Worm (Caenorhabditis elegans) whole organism, L4 larva: ENCODE data around the gene sar-1.

Experiments
- D1046.2 ChIP-seq: fragments of 200-800 bp; sonication (Bioruptor generic); IDR thresholded peaks from 2 replicates; pipeline ENCODE4 v1.3.6; 2022; ENCODE audit warnings: missing genetic modification characterization, missing compliant biosample characterization
- F10B5.3 ChIP-seq: sonication (generic microtip); optimal IDR thresholded peaks from 2 replicates; lab custom pipeline; 2016; ENCODE audit warnings: mild to moderate bottlenecking, missing genetic modification characterization, missing compliant biosample characterization
- F37D6.2 ChIP-seq: sonication (generic microtip); optimal IDR thresholded peaks from 2 replicates; lab custom pipeline; 2016; ENCODE audit warnings: mild to moderate bottlenecking, missing genetic modification characterization, missing compliant biosample characterization
- F44E2.7 ChIP-seq: fragments of 200-800 bp; sonication (Bioruptor generic); IDR thresholded peaks from 2 replicates; pipeline ENCODE4 v2.1.2; 2022; ENCODE audit warnings: missing genetic modification characterization, missing compliant biosample characterization
- R02D3.7 ChIP-seq: fragments of 150-350 bp; sonication (generic microtip); optimal IDR thresholded peaks from 3 replicates; lab custom pipeline; 2014; ENCODE audit warnings: missing biosample characterization, missing genetic modification characterization
- T26A8.4 ChIP-seq: fragments of 200-800 bp; sonication (Bioruptor generic); IDR thresholded peaks from 2 replicates; pipeline ENCODE4 v1.3.6; 2022; ENCODE audit warnings: missing genetic modification characterization, missing compliant biosample characterization
- Y5F2A.4 ChIP-seq: fragments of 200-800 bp; sonication (Bioruptor generic); optimal IDR thresholded peaks from 2 replicates; lab custom pipeline; 2018; ENCODE audit warnings: mild to moderate bottlenecking, missing genetic modification characterization, missing compliant biosample characterization
- ZK337.2 ChIP-seq: fragments of 200-800 bp; sonication (Bioruptor generic); IDR thresholded peaks from 2 replicates; pipeline ENCODE4 v1.3.6; 2022; ENCODE audit warnings: missing genetic modification reagents, missing genetic modification characterization, missing compliant biosample characterization
- aha-1 ChIP-seq: fragments of 150-350 bp; peaks from one replicate; lab custom pipeline; 2014; ENCODE audit warnings: missing biosample characterization, missing genetic modification characterization
- ama-1 ChIP-seq: fragments of 150-350 bp; optimal IDR thresholded peaks from 2 replicates; lab custom pipeline; 2014; ENCODE audit warnings: inconsistent platforms, mixed read lengths
- arid-1 ChIP-seq: fragments of 200-800 bp; sonication (Bioruptor generic); conservative IDR thresholded peaks from 2 replicates; pipeline ENCODE4 v1.3.6; 2022; ENCODE audit warnings: missing genetic modification reagents, missing genetic modification characterization, missing compliant biosample characterization
- ceh-28 ChIP-seq: fragments of 150-350 bp; optimal IDR thresholded peaks from 2 replicates; lab custom pipeline; 2014; ENCODE audit warnings: missing biosample characterization, missing genetic modification reagents, missing genetic modification characterization
- ceh-32 ChIP-seq: sonication (generic microtip); optimal IDR thresholded peaks from 2 replicates; lab custom pipeline; 2016; ENCODE audit warnings: mild to moderate bottlenecking, missing genetic modification characterization, missing compliant biosample characterization; ENCODE audit not compliant: poor library complexity
- ceh-62 ChIP-seq: sonication (generic microtip); optimal IDR thresholded peaks from 2 replicates; lab custom pipeline; 2017; ENCODE audit warnings: missing biosample characterization, missing genetic modification characterization
- ceh-82 ChIP-seq: sonication (generic microtip); optimal IDR thresholded peaks from 2 replicates; lab custom pipeline; 2017; ENCODE audit warnings: missing biosample characterization, missing genetic modification characterization
- daf-19 ChIP-seq: fragments of 200-800 bp; sonication (Bioruptor generic); conservative IDR thresholded peaks from 2 replicates; pipeline ENCODE4 v1.3.6; 2022; ENCODE audit warnings: missing genetic modification characterization, missing compliant biosample characterization
- dmd-6 ChIP-seq: fragments of 200-800 bp; sonication (Bioruptor generic); IDR thresholded peaks from 2 replicates; pipeline ENCODE4 v1.3.6; 2022; ENCODE audit warnings: missing genetic modification reagents, missing genetic modification characterization, missing compliant biosample characterization
- dmd-9 ChIP-seq: fragments of 200-800 bp; sonication (Bioruptor generic); IDR thresholded peaks from 2 replicates; pipeline ENCODE4 v1.3.6; 2022; ENCODE audit warnings: missing genetic modification reagents, missing genetic modification characterization, missing compliant biosample characterization
- dpl-1 ChIP-seq: fragments of 150-350 bp; optimal IDR thresholded peaks from 2 replicates; lab custom pipeline; 2014; ENCODE audit warnings: missing biosample characterization, missing genetic modification reagents, missing genetic modification characterization
- dve-1 ChIP-seq: sonication (generic microtip); optimal IDR thresholded peaks from 2 replicates; lab custom pipeline; 2017; ENCODE audit warnings: antibody characterized with exemption, mild to moderate bottlenecking, missing genetic modification characterization, missing compliant biosample characterization; ENCODE audit not compliant: insufficient read depth
- egl-27 ChIP-seq: sonication (generic microtip); optimal IDR thresholded peaks from 3 replicates; lab custom pipeline; 2017; ENCODE audit warnings: missing biosample characterization, missing genetic modification reagents, missing genetic modification characterization
- egl-43 ChIP-seq: fragments of 200-800 bp; sonication (Bioruptor generic); IDR thresholded peaks from 2 replicates; pipeline ENCODE4 v1.3.6; 2022; ENCODE audit warnings: missing genetic modification reagents, missing genetic modification characterization, missing compliant biosample characterization
- fkh-10 ChIP-seq: fragments of 150-350 bp; optimal IDR thresholded peaks from 2 replicates; lab custom pipeline; 2014; ENCODE audit warnings: missing biosample characterization, missing genetic modification reagents, missing genetic modification characterization
- hif-1 ChIP-seq, 2 experiments: sonication (generic microtip); optimal IDR thresholded peaks; 2 replicates each; lab custom pipeline; 2016 to 2017; ENCODE audit warnings: missing compliant biosample characterization in 2 of 2, missing genetic modification characterization in 2 of 2, missing genetic modification reagents in 2 of 2, missing genotype in 2 of 2, mild to moderate bottlenecking in 1 of 2
- hmg-1.1 ChIP-seq: fragments of 200-800 bp; sonication (Bioruptor generic); IDR thresholded peaks from 2 replicates; pipeline ENCODE4 v1.3.6; 2022; ENCODE audit warnings: missing genetic modification reagents, missing genetic modification characterization, missing compliant biosample characterization
- lin-15B ChIP-seq: fragments of 150-350 bp; sonication (generic microtip); optimal IDR thresholded peaks from 3 replicates; lab custom pipeline; 2014; ENCODE audit warnings: missing biosample characterization, missing genetic modification characterization
- lin-29 ChIP-seq: fragments of 200-800 bp; sonication (Bioruptor generic); IDR thresholded peaks from 2 replicates; pipeline ENCODE4 v1.3.6; 2022; ENCODE audit warnings: missing genetic modification reagents, missing genetic modification characterization, missing compliant biosample characterization
- lir-3 ChIP-seq: sonication (generic microtip); optimal IDR thresholded peaks from 2 replicates; lab custom pipeline; 2016; ENCODE audit warnings: mild to moderate bottlenecking, missing genetic modification characterization, missing compliant biosample characterization
- lsy-2 ChIP-seq, 2 experiments: fragments of 150-350 bp in 1 of 2; sonication (generic microtip) in 1 of 2; optimal IDR thresholded peaks; 2 replicates each; lab custom pipeline; 2014 to 2017; ENCODE audit warnings: missing biosample characterization in 2 of 2, missing genetic modification characterization in 2 of 2
- mdl-1 ChIP-seq, 2 experiments: fragments of 150-350 bp in 1 of 2; sonication (generic microtip) in 1 of 2; optimal IDR thresholded peaks; 2 replicates each; lab custom pipeline; 2014 to 2017; ENCODE audit warnings: missing biosample characterization in 2 of 2, missing genetic modification characterization in 2 of 2
- mep-1 ChIP-seq: fragments of 150-350 bp; sonication (generic microtip); optimal IDR thresholded peaks from 3 replicates; lab custom pipeline; 2014; ENCODE audit warnings: missing biosample characterization, missing genetic modification characterization
- mxl-3 ChIP-seq: fragments of 200-800 bp; sonication (Bioruptor generic); optimal IDR thresholded peaks from 2 replicates; lab custom pipeline; 2018; ENCODE audit warnings: mild to moderate bottlenecking, missing genetic modification characterization, missing compliant biosample characterization
- nhr-10 ChIP-seq: fragments of 150-350 bp; optimal IDR thresholded peaks from 2 replicates; lab custom pipeline; 2014; ENCODE audit warnings: missing biosample characterization, missing genetic modification characterization
- nhr-111 ChIP-seq: fragments of 200-800 bp; sonication (Bioruptor generic); optimal IDR thresholded peaks from 2 replicates; lab custom pipeline; 2018; ENCODE audit warnings: mild to moderate bottlenecking, missing genetic modification characterization, missing compliant biosample characterization
- nhr-41 ChIP-seq: fragments of 200-800 bp; sonication (Bioruptor generic); IDR thresholded peaks from 2 replicates; pipeline ENCODE4 v1.3.6; 2022; ENCODE audit warnings: missing genetic modification reagents, missing genetic modification characterization, missing compliant biosample characterization
- nhr-42 ChIP-seq: fragments of 200-800 bp; sonication (Bioruptor generic); IDR thresholded peaks from 2 replicates; pipeline ENCODE4 v1.3.6; 2022; ENCODE audit warnings: missing genetic modification characterization, missing compliant biosample characterization
- nhr-6 ChIP-seq: fragments of 150-350 bp; optimal IDR thresholded peaks from 2 replicates; lab custom pipeline; 2014; ENCODE audit warnings: missing biosample characterization, missing genetic modification characterization
- nhr-77 ChIP-seq: fragments of 150-350 bp; optimal IDR thresholded peaks from 2 replicates; lab custom pipeline; 2014; ENCODE audit warnings: missing biosample characterization, missing genetic modification characterization
- pha-4 ChIP-seq, 2 experiments: fragments of 150-350 bp in 1 of 2; fragments of 200-800 bp in 1 of 2; sonication (Bioruptor generic) in 1 of 2; IDR thresholded peaks in 1 of 2; optimal IDR thresholded peaks in 1 of 2; 2 replicates each; pipeline versions ENCODE4 v1.3.6 to Lab custom; 2014 to 2022; ENCODE audit warnings: missing genetic modification characterization in 2 of 2, missing genetic modification reagents in 2 of 2, missing biosample characterization in 1 of 2, missing compliant biosample characterization in 1 of 2
- pqm-1 ChIP-seq: sonication (generic microtip); optimal IDR thresholded peaks from 2 replicates; lab custom pipeline; 2017; ENCODE audit warnings: missing biosample characterization, missing genetic modification characterization
- saeg-2 ChIP-seq: fragments of 200-800 bp; sonication (Bioruptor generic); IDR thresholded peaks from 2 replicates; pipeline ENCODE4 v1.3.6; 2022; ENCODE audit warnings: missing genetic modification reagents, missing genetic modification characterization, missing compliant biosample characterization
- spr-1 ChIP-seq: sonication (generic microtip); optimal IDR thresholded peaks from 2 replicates; lab custom pipeline; 2016; ENCODE audit warnings: mild to moderate bottlenecking, missing genetic modification characterization, missing compliant biosample characterization
- spr-3 ChIP-seq: fragments of 200-800 bp; sonication (Bioruptor generic); optimal IDR thresholded peaks from 2 replicates; lab custom pipeline; 2018; ENCODE audit warnings: mild to moderate bottlenecking, missing genetic modification characterization, missing compliant biosample characterization
- tag-97 ChIP-seq: fragments of 200-800 bp; sonication (Bioruptor generic); IDR thresholded peaks from 2 replicates; pipeline ENCODE4 v1.3.6; 2022; ENCODE audit warnings: missing genetic modification characterization, missing compliant biosample characterization
- tra-1 ChIP-seq: fragments of 200-800 bp; sonication (Bioruptor generic); IDR thresholded peaks from 2 replicates; pipeline ENCODE4 v1.3.6; 2022; ENCODE audit warnings: missing genetic modification reagents, missing genetic modification characterization, missing compliant biosample characterization
- unc-130 ChIP-seq: sonication (generic microtip); optimal IDR thresholded peaks from 2 replicates; lab custom pipeline; 2016; ENCODE audit warnings: missing genetic modification reagents, missing genetic modification characterization, missing compliant biosample characterization
- unc-39 ChIP-seq: sonication (generic microtip); optimal IDR thresholded peaks from 2 replicates; lab custom pipeline; 2017; ENCODE audit warnings: missing biosample characterization, missing genetic modification characterization
- unc-62 ChIP-seq, 3 experiments: fragments of 150-350 bp in 1 of 3; sonication (generic microtip); optimal IDR thresholded peaks in 2 of 3; peaks in 1 of 3; 1 replicate in 1 of 3; 2 replicates in 2 of 3; lab custom pipeline; 2014 to 2017; ENCODE audit warnings: missing biosample characterization in 3 of 3, missing genetic modification characterization in 3 of 3, missing genetic modification reagents in 3 of 3, missing genotype in 1 of 3
- zip-2 ChIP-seq: fragments of 150-350 bp; optimal IDR thresholded peaks from 2 replicates; lab custom pipeline; 2014; ENCODE audit warnings: missing biosample characterization, missing genetic modification characterization
- ztf-11 ChIP-seq: fragments of 150-350 bp; optimal IDR thresholded peaks from 2 replicates; lab custom pipeline; 2014; ENCODE audit warnings: missing biosample characterization, missing genetic modification characterization

The sar-1 gene

DNA sequence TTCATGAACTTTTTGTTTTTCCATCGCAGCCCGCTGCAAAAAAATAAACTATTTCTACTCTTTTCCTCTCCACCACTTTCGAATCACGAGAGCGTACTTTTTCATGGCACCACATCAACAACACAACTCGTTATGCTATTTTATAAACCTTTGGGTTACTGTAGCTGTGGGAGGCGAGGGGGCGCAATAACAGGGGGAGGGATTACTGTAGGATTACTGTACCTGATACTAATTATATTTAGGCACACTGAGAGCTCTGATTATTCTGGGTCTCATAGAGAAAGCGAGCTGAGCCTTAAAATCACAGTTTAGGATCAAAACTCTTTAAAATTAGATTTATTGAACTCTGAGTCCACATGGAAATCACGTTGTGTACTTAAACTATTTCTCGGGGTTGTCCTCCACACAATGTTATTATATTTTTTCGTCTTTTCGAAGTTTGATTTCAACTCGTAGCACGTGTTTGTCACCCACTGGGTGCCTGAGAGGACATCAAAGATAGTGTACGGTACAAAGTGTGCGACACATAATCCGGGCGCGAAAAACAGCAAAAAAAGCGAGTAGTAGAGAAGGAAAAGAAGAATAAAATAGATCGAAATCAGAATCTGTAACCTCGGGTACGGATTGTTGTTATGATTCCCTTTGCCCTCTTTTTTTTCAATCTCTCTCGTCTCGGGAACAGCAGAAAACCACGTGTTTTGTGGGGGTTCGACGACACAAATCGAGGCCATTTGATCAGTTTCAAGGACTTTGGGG is 40.5 kb downstream of the sar-1 start (continued):
- TF ChIP-seq ceh-32 (no peak), T26A8.4 (GFP tag; lab: Robert Waterston, UW) (peak; percentile 10; the same call in 1 of the 2 replicates), nhr-111 (no peak), pqm-1 (tag; lab: Kevin White, UChicago) (no peak), dpl-1 (GFP tag; lab: Kevin White, UChicago) (no peak), dmd-6 (peak; percentile 38), egl-27 (no peak), ceh-28 (no peak), nhr-42 (no peak), mdl-1 (tag; optimal IDR thresholded peaks at IDR 0.05; lab: Kevin White, UChicago) (peak in 1 of 2 experiments; percentile 76), saeg-2 (GFP tag; lab: Robert Waterston, UW) (no peak), F37D6.2 (tag; lab: Kevin White, UChicago) (no peak), D1046.2 (GFP tag; lab: Robert Waterston, UW) (no peak), ztf-11 (tag; lab: Kevin White, UChicago) (no peak), lsy-2 (tag; optimal IDR thresholded peaks at IDR 0.05; lab: Kevin White, UChicago) (no peak), mxl-3 (GFP tag; lab: Kevin White, UChicago) (peak; percentile 83), ceh-62 (no peak), spr-3 (peak; percentile 13), egl-43 (GFP tag; lab: Robert Waterston, UW) (no peak; the same call in 1 of the 2 replicates), aha-1 (tag; lab: Kevin White, UChicago) (peak; percentile 97), zip-2 (tag; lab: Kevin White, UChicago) (no peak), tag-97 (GFP tag; lab: Robert Waterston, UW) (no peak), lin-15B (tag; lab: Kevin White, UChicago) (no peak), unc-62 (GFP tag; optimal IDR thresholded peaks at IDR 0.05 in 1 of 2; lab: Kevin White, UChicago) (peak in 1 of 2 experiments; percentile 98), unc-62 (tag; optimal IDR thresholded peaks at IDR 0.05; lab: Kevin White, UChicago) (no peak), spr-1 (no peak), daf-19 (GFP tag; lab: Robert Waterston, UW) (no peak), pha-4 (GFP tag; IDR thresholded peaks at IDR 0.05; lab: Robert Waterston, UW) (no peak), pha-4 (tag; optimal IDR thresholded peaks at IDR 0.05; lab: Kevin White, UChicago) (no peak), F10B5.3 (tag; lab: Kevin White, UChicago) (no peak), fkh-10 (GFP tag; lab: Kevin White, UChicago) (no peak), ceh-82 (tag; lab: Kevin White, UChicago) (no peak), hmg-1.1 (peak; percentile 17; the same call in 1 of the 2 replicates), R02D3.7 (no peak), lin-29 (no peak), F44E2.7 (GFP tag; lab: Robert Waterston, UW) (no peak), nhr-41 (GFP tag; lab: Robert Waterston, UW) (no peak), nhr-10 (tag; lab: Kevin White, UChicago) (no peak), unc-130 (GFP tag; lab: Kevin White, UChicago) (no peak), tra-1 (0 out of 2 replicates have a peak, but pooled peaks have one; percentile 46), Y5F2A.4 (no peak), ZK337.2 (GFP tag; lab: Robert Waterston, UW) (no peak), hif-1 (tag; optimal IDR thresholded peaks at IDR 0.05; lab: Kevin White, UChicago) (no peak), mep-1 (peak; percentile 44), arid-1 (no peak), nhr-6 (tag; lab: Kevin White, UChicago) (no peak), lir-3 (tag; lab: Kevin White, UChicago) (no peak), dmd-9 (GFP tag; lab: Robert Waterston, UW) (peak; percentile 60; the same call in 1 of the 2 replicates), dve-1 (tag; lab: Kevin White, UChicago) (peak; percentile 36), ama-1 (lab: Kevin White, UChicago) (peak; percentile 70), nhr-77 (no peak), unc-39 (tag; lab: Kevin White, UChicago) (no peak)
